Fruit fly (Drosophila melanogaster) whole organism, pupa: ENCODE results near the gene Cul5.

Source experiments
- CG10348 ChIP-seq: fragments of 200-800 bp; sonication (Bioruptor generic); IDR thresholded peaks from 2 replicates; pipeline ENCODE4 v1.3.6; 2022; ENCODE audit warnings: missing biosample characterization, missing genetic modification characterization
- CG14655 ChIP-seq: fragments of 200-800 bp; sonication (Bioruptor generic); optimal IDR thresholded peaks from 3 replicates; lab custom pipeline; 2017; ENCODE audit warnings: mild to moderate bottlenecking, missing biosample characterization, missing genetic modification reagents, missing genetic modification characterization
- CG34367 ChIP-seq: fragments of 200-800 bp; sonication (Bioruptor generic); optimal IDR thresholded peaks from 2 replicates; lab custom pipeline; 2018; ENCODE audit warnings: missing biosample characterization, mild to moderate bottlenecking, missing genetic modification characterization
- CG9948 ChIP-seq: fragments of 200-800 bp; sonication (Bioruptor generic); optimal IDR thresholded peaks from 2 replicates; lab custom pipeline; 2018; ENCODE audit warnings: missing biosample characterization, mild to moderate bottlenecking, missing genetic modification characterization, moderate library complexity
- EcR ChIP-seq: fragments of 200-800 bp; sonication (Bioruptor generic); optimal IDR thresholded peaks from 3 replicates; lab custom pipeline; 2019; ENCODE audit warnings: missing biosample characterization, missing genetic modification characterization, mild to moderate bottlenecking, moderate library complexity, missing genetic modification reagents
- Pif1B ChIP-seq: fragments of 200-800 bp; sonication (Bioruptor generic); optimal IDR thresholded peaks from 3 replicates; lab custom pipeline; 2016; ENCODE audit warnings: missing biosample characterization, missing genetic modification characterization

DNA sequence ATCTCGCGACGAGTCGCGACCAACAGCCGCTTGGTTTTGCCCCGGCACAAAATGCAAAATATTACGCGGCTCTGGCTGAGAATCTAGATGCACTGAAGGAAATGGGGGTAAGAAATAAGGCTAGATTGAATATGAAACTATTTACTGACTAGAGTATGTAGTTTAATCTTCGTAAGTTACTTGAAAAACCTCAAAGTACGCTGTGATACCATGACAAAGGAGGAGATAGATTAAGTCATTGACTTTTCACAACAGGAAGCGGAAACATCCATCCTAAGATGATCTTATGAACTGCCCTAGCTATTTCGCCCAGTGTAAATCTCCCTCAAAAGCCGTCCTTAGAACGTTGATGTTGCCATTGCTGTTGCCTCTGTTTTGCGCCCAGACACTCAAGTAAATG is 31.4 kb upstream of the Cul5 start:
- TF ChIP-seq CG34367 (tag; lab: Kevin White, UChicago): peak; percentile 70
- TF ChIP-seq EcR (GFP tag; lab: Kevin White, UChicago): no peak
- TF ChIP-seq CG10348 (GFP tag; lab: Robert Waterston, UW): no peak
- TF ChIP-seq Pif1B (GFP tag; lab: Kevin White, UChicago): peak; percentile 32
- TF ChIP-seq CG9948: peak; percentile 81
- TF ChIP-seq CG14655 (GFP tag; lab: Kevin White, UChicago): peak; percentile 88
